Fruit fly (Drosophila melanogaster): ENCODE measurements around the gene snRNP-U1-C.

The snRNP-U1-C gene

DNA sequence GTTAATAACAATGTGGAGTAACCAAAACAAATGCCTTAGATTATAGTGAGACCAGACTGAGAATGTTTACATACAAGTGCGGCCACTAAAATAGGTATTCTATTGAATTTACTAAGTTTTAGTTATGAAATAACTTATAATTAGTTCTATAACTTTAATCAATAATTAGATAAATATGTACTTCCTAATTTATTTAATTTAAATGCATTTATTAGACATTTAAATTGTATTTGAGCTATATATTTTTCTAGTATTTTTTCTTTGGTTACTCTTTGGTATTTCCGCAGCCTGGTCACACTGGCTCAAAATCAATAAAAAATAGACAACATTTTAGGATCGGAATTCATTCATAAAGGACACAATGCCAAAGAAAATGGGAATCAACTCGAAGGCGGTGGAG lies 47.8 kb upstream of the snRNP-U1-C start, which contains the start of the genes Prp18 and CG6013 (continued):
- peak; percentile 47 for TF ChIP-seq YL-1 (GFP tag; optimal IDR thresholded peaks at IDR 0.05)
- TF ChIP-seq CG5953 (GFP tag; IDR thresholded peaks at IDR 0.05): no peak
- no peak for TF ChIP-seq CHES-1-like (GFP tag; optimal IDR thresholded peaks at IDR 0.05)
- TF ChIP-seq C15 (GFP tag; IDR thresholded peaks at IDR 0.05): no peak
- no peak for TF ChIP-seq peb (GFP tag; IDR thresholded peaks at IDR 0.05)
- no peak for TF ChIP-seq CG2875 (GFP tag; optimal IDR thresholded peaks at IDR 0.05)
- no peak for TF ChIP-seq ATbp (GFP tag; optimal IDR thresholded peaks at IDR 0.05)
- TF ChIP-seq CG14860 (GFP tag; IDR thresholded peaks at IDR 0.05; ENCODE audit: partially characterized antibody): no peak
- no peak for TF ChIP-seq GATAe (GFP tag; conservative IDR thresholded peaks at IDR 0.05)
- TF ChIP-seq rib (GFP tag; IDR thresholded peaks at IDR 0.05): no peak
- peak; percentile 71 for TF ChIP-seq CG9797 (GFP tag; optimal IDR thresholded peaks at IDR 0.05)
- TF ChIP-seq gcm (GFP tag; optimal IDR thresholded peaks at IDR 0.05): peak; percentile 44
- TF ChIP-seq dmrt99B (tag; optimal IDR thresholded peaks at IDR 0.05): peak; percentile 64
- TF ChIP-seq CG17612 (GFP tag; IDR thresholded peaks at IDR 0.05): no peak
- TF ChIP-seq Doc2 (GFP tag; IDR thresholded peaks at IDR 0.05): no peak
- TF ChIP-seq CG17385 (GFP tag; optimal IDR thresholded peaks at IDR 0.05): peak; percentile 28
- TF ChIP-seq CG32767 (GFP tag; IDR thresholded peaks at IDR 0.05): no peak
- TF ChIP-seq CG13775 (GFP tag; optimal IDR thresholded peaks at IDR 0.05): peak; percentile 60
- TF ChIP-seq CG8281 (tag; optimal IDR thresholded peaks at IDR 0.05): no peak
- peak; percentile 12 for TF ChIP-seq kah (GFP tag; optimal IDR thresholded peaks at IDR 0.05)
- TF ChIP-seq vnd (GFP tag; IDR thresholded peaks at IDR 0.05; ENCODE audit: partially characterized antibody): no peak
- no peak for TF ChIP-seq her (GFP tag; optimal IDR thresholded peaks at IDR 0.05)
- TF ChIP-seq lmd (GFP tag; IDR thresholded peaks at IDR 0.05): peak; percentile 36; the same call in 1 of the 2 replicates
- TF ChIP-seq Antp (GFP tag; optimal IDR thresholded peaks at IDR 0.05): no peak
- peak; percentile 54 for TF ChIP-seq fd96Cb (tag; optimal IDR thresholded peaks at IDR 0.05)
- TF ChIP-seq CG11085 (GFP tag; IDR thresholded peaks at IDR 0.05): no peak
- no peak for TF ChIP-seq repo (GFP tag; optimal IDR thresholded peaks at IDR 0.05)
- no peak for TF ChIP-seq pita (GFP tag; optimal IDR thresholded peaks at IDR 0.05)
- TF ChIP-seq CG3726 (GFP tag; IDR thresholded peaks at IDR 0.05): no peak
- no peak for TF ChIP-seq grn (GFP tag; optimal IDR thresholded peaks at IDR 0.05)
- peak; percentile 22 for TF ChIP-seq Spps (tag; optimal IDR thresholded peaks at IDR 0.05)
- TF ChIP-seq D19A (tag; optimal IDR thresholded peaks at IDR 0.05): peak; percentile 60
- peak; percentile 28 for TF ChIP-seq sens (GFP tag)
- TF ChIP-seq so (GFP tag; IDR thresholded peaks at IDR 0.05): no peak
- TF ChIP-seq Hr51 (GFP tag; optimal IDR thresholded peaks at IDR 0.05): peak in 1 of 2 experiments; percentile 68
- peak; percentile 36; the same call in 1 of the 2 replicates for TF ChIP-seq CG9215 (GFP tag; IDR thresholded peaks at IDR 0.05)
- TF ChIP-seq trem (tag; optimal IDR thresholded peaks at IDR 0.05): peak; percentile 75
- TF ChIP-seq gsb-n (tag; optimal IDR thresholded peaks at IDR 0.05): peak; percentile 74
- no peak for TF ChIP-seq CG6654 (GFP tag; optimal IDR thresholded peaks at IDR 0.05)
- no peak for TF ChIP-seq CG9609 (GFP tag; optimal IDR thresholded peaks at IDR 0.05)
- peak; percentile 66 for TF ChIP-seq Nf-YC (tag; optimal IDR thresholded peaks at IDR 0.05)
- no peak for TF ChIP-seq hth (optimal IDR thresholded peaks at IDR 0.05)
- peak; percentile 75 for TF ChIP-seq CG31441 (GFP tag; IDR thresholded peaks at IDR 0.05)
- TF ChIP-seq phol (tag; optimal IDR thresholded peaks at IDR 0.05): peak; percentile 81
- TF ChIP-seq dpn (GFP tag; optimal IDR thresholded peaks at IDR 0.05): peak in 1 of 2 experiments; percentile 32
- TF ChIP-seq CG34376 (GFP tag; optimal IDR thresholded peaks at IDR 0.05): no peak
- peak; percentile 57 for TF ChIP-seq Ssrp (tag; optimal IDR thresholded peaks at IDR 0.05)
- no peak for TF ChIP-seq CG17912 (GFP tag; optimal IDR thresholded peaks at IDR 0.05)
- no peak for TF ChIP-seq esg (GFP tag; conservative IDR thresholded peaks at IDR 0.05)
- TF ChIP-seq Fer3 (tag; optimal IDR thresholded peaks at IDR 0.05): peak; percentile 47
- TF ChIP-seq Asciz (GFP tag; optimal IDR thresholded peaks at IDR 0.05): no peak
- no peak for TF ChIP-seq Max (GFP tag; optimal IDR thresholded peaks at IDR 0.05)

All from whole organism, embryonic.